Worm (Caenorhabditis elegans) whole organism, young adult: ENCODE results near the gene ZK353.4.

Source experiments
- B0019.2 ChIP-seq: fragments of 200-800 bp; sonication (Bioruptor generic); conservative IDR thresholded peaks from 2 replicates; pipeline ENCODE4 v1.3.6; 2022; ENCODE audit warnings: missing genetic modification reagents, missing genetic modification characterization, missing compliant biosample characterization
- B0035.1 ChIP-seq: sonication (generic microtip); optimal IDR thresholded peaks from 2 replicates; lab custom pipeline; 2016; ENCODE audit warnings: missing genetic modification characterization, mild to moderate bottlenecking, missing compliant biosample characterization, missing genotype, missing genetic modification reagents
- C17E4.6 ChIP-seq: fragments of 200-800 bp; sonication (Bioruptor generic); IDR thresholded peaks from 2 replicates; pipeline ENCODE4 v1.3.6; 2022; ENCODE audit warnings: missing genetic modification reagents, missing genetic modification characterization, missing compliant biosample characterization
- F22D6.2 ChIP-seq: sonication (generic microtip); optimal IDR thresholded peaks from 2 replicates; lab custom pipeline; 2016; ENCODE audit warnings: mild to moderate bottlenecking, missing genetic modification characterization, missing compliant biosample characterization
- F23B12.7 ChIP-seq: sonication (generic microtip); optimal IDR thresholded peaks from 2 replicates; lab custom pipeline; 2017; ENCODE audit warnings: missing genetic modification characterization, mild to moderate bottlenecking, missing compliant biosample characterization, antibody characterized with exemption, moderate library complexity; ENCODE audit not compliant: insufficient read depth
- F33H1.4 ChIP-seq: fragments of 200-800 bp; sonication (Bioruptor generic); IDR thresholded peaks from 2 replicates; pipeline ENCODE4 v1.3.6; 2022; ENCODE audit warnings: missing genetic modification reagents, missing genetic modification characterization, missing compliant biosample characterization
- F49E8.2 ChIP-seq: sonication (generic microtip); optimal IDR thresholded peaks from 3 replicates; lab custom pipeline; 2017; ENCODE audit warnings: missing genetic modification characterization, mild to moderate bottlenecking, missing compliant biosample characterization, antibody characterized with exemption, moderate library complexity; ENCODE audit not compliant: insufficient read depth
- F52B5.7 ChIP-seq: sonication (generic microtip); optimal IDR thresholded peaks from 2 replicates; lab custom pipeline; 2016; ENCODE audit warnings: mild to moderate bottlenecking, missing genetic modification characterization, missing compliant biosample characterization
- K11D2.4 ChIP-seq: fragments of 200-800 bp; sonication (Bioruptor generic); IDR thresholded peaks from 2 replicates; pipeline ENCODE4 v1.3.6; 2022; ENCODE audit warnings: missing genetic modification reagents, missing genetic modification characterization, missing compliant biosample characterization
- T07F8.4 ChIP-seq: sonication (generic microtip); optimal IDR thresholded peaks from 2 replicates; lab custom pipeline; 2016; ENCODE audit warnings: mild to moderate bottlenecking, missing genetic modification characterization, moderate library complexity, missing compliant biosample characterization
- Y56A3A.18 ChIP-seq: fragments of 200-800 bp; sonication (Bioruptor generic); IDR thresholded peaks from 2 replicates; pipeline ENCODE4 v1.3.6; 2022; ENCODE audit warnings: missing genetic modification reagents, missing genetic modification characterization, missing compliant biosample characterization
- Y95B8A.8 ChIP-seq: fragments of 200-800 bp; sonication (Bioruptor generic); IDR thresholded peaks from 2 replicates; pipeline ENCODE4 v1.3.6; 2022; ENCODE audit warnings: missing genetic modification reagents, missing genetic modification characterization, missing compliant biosample characterization
- akir-1 ChIP-seq: fragments of 200-800 bp; sonication (Bioruptor generic); optimal IDR thresholded peaks from 2 replicates; lab custom pipeline; 2018; ENCODE audit warnings: mild to moderate bottlenecking, missing genetic modification characterization, moderate library complexity, missing compliant biosample characterization
- ama-1 ChIP-seq, 3 experiments: fragments of 150-350 bp in 1 of 3; sonication (generic microtip) in 2 of 3; optimal IDR thresholded peaks; 2 replicates each; lab custom pipeline; 2014 to 2018; ENCODE audit warnings: missing biosample characterization in 2 of 3, missing genetic modification characterization in 2 of 3, missing genetic modification reagents in 2 of 3
- aptf-2 ChIP-seq: fragments of 200-800 bp; sonication (Bioruptor generic); conservative IDR thresholded peaks from 2 replicates; pipeline ENCODE4 v1.3.6; 2022; ENCODE audit warnings: missing genetic modification reagents, missing genetic modification characterization, missing compliant biosample characterization
- aptf-3 ChIP-seq: fragments of 200-800 bp; sonication (Bioruptor generic); IDR thresholded peaks from 2 replicates; pipeline ENCODE4 v1.3.6; 2022; ENCODE audit warnings: missing genetic modification characterization, missing compliant biosample characterization
- atf-7 ChIP-seq: sonication (generic microtip); optimal IDR thresholded peaks from 2 replicates; lab custom pipeline; 2017; ENCODE audit warnings: mild to moderate bottlenecking, missing genetic modification characterization, missing compliant biosample characterization
- athp-1 ChIP-seq: sonication (generic microtip); optimal IDR thresholded peaks from 2 replicates; lab custom pipeline; 2017; ENCODE audit warnings: mild to moderate bottlenecking, missing genetic modification characterization, missing compliant biosample characterization
- attf-3 ChIP-seq: fragments of 200-800 bp; sonication (Bioruptor generic); conservative IDR thresholded peaks from 2 replicates; pipeline ENCODE4 v1.3.6; 2022; ENCODE audit warnings: missing genetic modification reagents, missing genetic modification characterization, missing compliant biosample characterization
- attf-5 ChIP-seq: fragments of 200-800 bp; sonication (Bioruptor generic); optimal IDR thresholded peaks from 2 replicates; lab custom pipeline; 2018; ENCODE audit warnings: mild to moderate bottlenecking, missing genetic modification characterization, missing compliant biosample characterization
- bed-1 ChIP-seq: fragments of 200-800 bp; sonication (Bioruptor generic); IDR thresholded peaks from 2 replicates; pipeline ENCODE4 v1.3.6; 2022; ENCODE audit warnings: missing genetic modification reagents, missing genetic modification characterization, missing compliant biosample characterization
- bed-2 ChIP-seq: fragments of 200-800 bp; sonication (Bioruptor generic); IDR thresholded peaks from 2 replicates; pipeline ENCODE4 v1.3.6; 2022; ENCODE audit warnings: missing genetic modification reagents, missing genetic modification characterization, missing compliant biosample characterization
- ceh-100 ChIP-seq: fragments of 200-800 bp; sonication (Bioruptor generic); IDR thresholded peaks from 2 replicates; pipeline ENCODE4 v1.3.6; 2022; ENCODE audit warnings: missing genetic modification reagents, missing genetic modification characterization, missing compliant biosample characterization
- ceh-58 ChIP-seq: fragments of 200-800 bp; sonication (Bioruptor generic); IDR thresholded peaks from 2 replicates; pipeline ENCODE4 v1.3.6; 2022; ENCODE audit warnings: missing genetic modification characterization, missing compliant biosample characterization
- chd-7 ChIP-seq: sonication (generic microtip); optimal IDR thresholded peaks from 2 replicates; lab custom pipeline; 2016; ENCODE audit warnings: mild to moderate bottlenecking, missing genetic modification characterization, moderate library complexity, missing compliant biosample characterization
- die-1 ChIP-seq: sonication (generic microtip); optimal IDR thresholded peaks from 2 replicates; lab custom pipeline; 2016; ENCODE audit warnings: missing genotype, mild to moderate bottlenecking, missing genetic modification characterization, missing compliant biosample characterization
- dox-1 ChIP-seq: fragments of 200-800 bp; sonication (Bioruptor generic); IDR thresholded peaks from 2 replicates; pipeline ENCODE4 v1.3.6; 2022; ENCODE audit warnings: missing genetic modification reagents, missing genetic modification characterization, missing compliant biosample characterization
- dpff-1 ChIP-seq: sonication (generic microtip); optimal IDR thresholded peaks from 2 replicates; lab custom pipeline; 2017; ENCODE audit warnings: mild to moderate bottlenecking, missing genetic modification characterization, missing compliant biosample characterization
- efl-1 ChIP-seq: fragments of 150-350 bp; optimal IDR thresholded peaks from 2 replicates; lab custom pipeline; 2014; ENCODE audit warnings: missing biosample characterization, missing genetic modification reagents, missing genetic modification characterization
- gei-17 ChIP-seq: fragments of 200-800 bp; sonication (Bioruptor generic); optimal IDR thresholded peaks from 2 replicates; lab custom pipeline; 2018; ENCODE audit warnings: mild to moderate bottlenecking, missing genetic modification characterization, missing compliant biosample characterization
- hlh-26 ChIP-seq: fragments of 200-800 bp; sonication (Bioruptor generic); conservative IDR thresholded peaks from 2 replicates; pipeline ENCODE4 v1.3.6; 2022; ENCODE audit warnings: missing genetic modification reagents, missing genetic modification characterization, missing compliant biosample characterization
- hmg-1.2 ChIP-seq: fragments of 200-800 bp; sonication (Bioruptor generic); IDR thresholded peaks from 2 replicates; pipeline ENCODE4 v1.3.6; 2022; ENCODE audit warnings: missing genetic modification reagents, missing genetic modification characterization, missing compliant biosample characterization
- let-607 ChIP-seq, 2 experiments: fragments of 200-800 bp in 1 of 2; sonication (Bioruptor generic) in 1 of 2; sonication (generic microtip) in 1 of 2; optimal IDR thresholded peaks; 2 replicates each; lab custom pipeline; 2016 to 2018; ENCODE audit warnings: mild to moderate bottlenecking in 2 of 2, missing compliant biosample characterization in 2 of 2, missing genetic modification characterization in 2 of 2, moderate library complexity in 2 of 2, missing genotype in 1 of 2
- lin-40 ChIP-seq: sonication (generic microtip); optimal IDR thresholded peaks from 2 replicates; lab custom pipeline; 2016; ENCODE audit warnings: missing genetic modification characterization, mild to moderate bottlenecking, missing compliant biosample characterization, missing genotype, missing genetic modification reagents
- lin-54 ChIP-seq: fragments of 200-800 bp; sonication (Bioruptor generic); optimal IDR thresholded peaks from 2 replicates; lab custom pipeline; 2018; ENCODE audit warnings: mild to moderate bottlenecking, missing genetic modification characterization, missing compliant biosample characterization
- madf-8 ChIP-seq: fragments of 200-800 bp; sonication (Bioruptor generic); conservative IDR thresholded peaks from 2 replicates; pipeline ENCODE4 v1.3.6; 2022; ENCODE audit warnings: missing genetic modification reagents, missing genetic modification characterization, missing compliant biosample characterization
- mel-28 ChIP-seq: sonication (generic microtip); optimal IDR thresholded peaks from 2 replicates; lab custom pipeline; 2016; ENCODE audit warnings: borderline replicate concordance, mild to moderate bottlenecking, missing genetic modification characterization, missing compliant biosample characterization
- nfyb-1 ChIP-seq: fragments of 200-800 bp; sonication (Bioruptor generic); IDR thresholded peaks from 2 replicates; pipeline ENCODE4 v1.3.6; 2022; ENCODE audit warnings: missing genetic modification reagents, missing genetic modification characterization, missing compliant biosample characterization
- nhr-179 ChIP-seq: sonication (generic microtip); optimal IDR thresholded peaks from 2 replicates; lab custom pipeline; 2016; ENCODE audit warnings: mild to moderate bottlenecking, missing genetic modification characterization, missing compliant biosample characterization
- nhr-90 ChIP-seq: sonication (generic microtip); optimal IDR thresholded peaks from 2 replicates; lab custom pipeline; 2016; ENCODE audit warnings: missing genotype, mild to moderate bottlenecking, missing genetic modification characterization, missing compliant biosample characterization
- rcor-1 ChIP-seq: fragments of 200-800 bp; sonication (Bioruptor generic); IDR thresholded peaks from 2 replicates; pipeline ENCODE4 v1.3.6; 2022; ENCODE audit warnings: missing genetic modification reagents, missing genetic modification characterization, missing compliant biosample characterization
- rec-8 ChIP-seq, 2 experiments: sonication (generic microtip); optimal IDR thresholded peaks; 2 replicates each; lab custom pipeline; 2016; ENCODE audit warnings: mild to moderate bottlenecking in 2 of 2, missing genetic modification characterization in 2 of 2, missing genetic modification reagents in 2 of 2, missing genotype in 2 of 2, missing biosample characterization in 1 of 2, missing compliant biosample characterization in 1 of 2, moderate library complexity in 1 of 2
- tbp1 ChIP-seq: fragments of 200-800 bp; sonication (Bioruptor generic); optimal IDR thresholded peaks from 2 replicates; lab custom pipeline; 2018; ENCODE audit warnings: mild to moderate bottlenecking, missing genetic modification characterization, missing compliant biosample characterization
- tbx-9 ChIP-seq: sonication (generic microtip); optimal IDR thresholded peaks from 2 replicates; lab custom pipeline; 2016; ENCODE audit warnings: borderline replicate concordance, missing genetic modification characterization, inconsistent platforms, missing compliant biosample characterization
- zfh-2 ChIP-seq: fragments of 200-800 bp; sonication (Bioruptor generic); conservative IDR thresholded peaks from 2 replicates; pipeline ENCODE4 v1.3.6; 2022; ENCODE audit warnings: missing genetic modification reagents, missing genetic modification characterization, missing compliant biosample characterization
- ztf-18 ChIP-seq: sonication (generic microtip); optimal IDR thresholded peaks from 2 replicates; lab custom pipeline; 2016; ENCODE audit warnings: missing genotype, mild to moderate bottlenecking, missing genetic modification characterization, missing compliant biosample characterization
- ztf-28 ChIP-seq: fragments of 200-800 bp; sonication (Bioruptor generic); IDR thresholded peaks from 2 replicates; pipeline ENCODE4 v1.3.6; 2022; ENCODE audit warnings: missing genetic modification reagents, missing genetic modification characterization, missing compliant biosample characterization
- ztf-3 ChIP-seq: fragments of 200-800 bp; sonication (Bioruptor generic); optimal IDR thresholded peaks from 2 replicates; lab custom pipeline; 2018; ENCODE audit warnings: mild to moderate bottlenecking, missing genetic modification characterization, missing compliant biosample characterization

The ZK353.4 gene

ce11 chrIII:8358213-8358672 lies 31.2 kb downstream of the ZK353.4 start, which contains the start of the genes R05D3.8 and rfp-1 (continued):
- peak; percentile 29 for TF ChIP-seq F49E8.2 (tag; lab: Kevin White, UChicago)
- no peak for TF ChIP-seq atf-7 (tag; lab: Kevin White, UChicago)
- peak; percentile 53; the same call in 1 of the 2 replicates for TF ChIP-seq hmg-1.2
- TF ChIP-seq aptf-3: no peak
- no peak for TF ChIP-seq F22D6.2 (tag; lab: Kevin White, UChicago)
- TF ChIP-seq athp-1: no peak
- TF ChIP-seq zfh-2 (GFP tag; lab: Robert Waterston, UW): no peak
- peak; percentile 52 for TF ChIP-seq tbp1
- TF ChIP-seq B0035.1: no peak
- TF ChIP-seq let-607 (tag; optimal IDR thresholded peaks at IDR 0.05; lab: Kevin White, UChicago): no peak
- no peak for TF ChIP-seq K11D2.4
- TF ChIP-seq ceh-58 (GFP tag; lab: Robert Waterston, UW): no peak
- no peak for TF ChIP-seq bed-1 (GFP tag; lab: Robert Waterston, UW)
- TF ChIP-seq lin-40 (tag; lab: Kevin White, UChicago): peak; percentile 47
- TF ChIP-seq F33H1.4 (GFP tag; lab: Robert Waterston, UW): peak; percentile 95
- TF ChIP-seq bed-2 (GFP tag; lab: Robert Waterston, UW): no peak
- no peak for TF ChIP-seq die-1 (tag; lab: Kevin White, UChicago)
- no peak for TF ChIP-seq ama-1 (optimal IDR thresholded peaks at IDR 0.05; lab: Kevin White, UChicago)
- TF ChIP-seq ama-1 (GFP tag; optimal IDR thresholded peaks at IDR 0.05; lab: Kevin White, UChicago): peak in 1 of 2 experiments; percentile 14
- no peak for TF ChIP-seq F52B5.7 (tag; lab: Kevin White, UChicago)
- peak; percentile 64 for TF ChIP-seq efl-1
- TF ChIP-seq rcor-1 (GFP tag; lab: Robert Waterston, UW): peak; percentile 55
- peak; percentile 84 for TF ChIP-seq F23B12.7 (tag; lab: Kevin White, UChicago)
- TF ChIP-seq akir-1 (GFP tag; lab: Kevin White, UChicago): no peak
- peak; percentile 79 for TF ChIP-seq dox-1 (GFP tag; lab: Robert Waterston, UW)
- no peak for TF ChIP-seq C17E4.6 (GFP tag; lab: Robert Waterston, UW)
- TF ChIP-seq tbx-9 (tag; lab: Kevin White, UChicago): no peak
- TF ChIP-seq nhr-90 (tag; lab: Kevin White, UChicago): no peak
- peak; percentile 52 for TF ChIP-seq madf-8 (GFP tag; lab: Robert Waterston, UW)
- peak; percentile 81 for TF ChIP-seq lin-54 (GFP tag; lab: Kevin White, UChicago)
- no peak for TF ChIP-seq mel-28
- no peak for TF ChIP-seq ztf-18 (tag; lab: Kevin White, UChicago)
- TF ChIP-seq nfyb-1 (GFP tag; lab: Robert Waterston, UW): peak; percentile 67; the same call in 1 of the 2 replicates
- TF ChIP-seq gei-17 (GFP tag; lab: Kevin White, UChicago): no peak
- TF ChIP-seq attf-5 (GFP tag; lab: Kevin White, UChicago): peak; percentile 71
- TF ChIP-seq hlh-26 (GFP tag; lab: Robert Waterston, UW): no peak
- no peak for TF ChIP-seq dpff-1
- 0 out of 2 replicates have a peak, but pooled peaks have one; percentile 8 for TF ChIP-seq B0019.2
- TF ChIP-seq ceh-100 (GFP tag; lab: Robert Waterston, UW): no peak
- no peak for TF ChIP-seq T07F8.4 (tag; lab: Kevin White, UChicago)
- TF ChIP-seq aptf-2 (GFP tag; lab: Robert Waterston, UW): no peak
- no peak for TF ChIP-seq rec-8 (tag; optimal IDR thresholded peaks at IDR 0.05; lab: Kevin White, UChicago)
- TF ChIP-seq nhr-179 (tag; lab: Kevin White, UChicago): no peak
- no peak for TF ChIP-seq chd-7 (tag; lab: Kevin White, UChicago)
- TF ChIP-seq Y56A3A.18 (GFP tag; lab: Robert Waterston, UW): no peak
- TF ChIP-seq ztf-28: no peak
- TF ChIP-seq attf-3 (GFP tag; lab: Robert Waterston, UW): peak; percentile 68
- no peak for TF ChIP-seq ztf-3 (GFP tag; lab: Kevin White, UChicago)
- TF ChIP-seq Y95B8A.8 (GFP tag; lab: Robert Waterston, UW): no peak
